Worm (Caenorhabditis elegans) whole organism, mixed stage, embryonic: ENCODE results near the gene Y7A9A.1.

Experiments
- M03D4.4 ChIP-seq: sonication (generic microtip); optimal IDR thresholded peaks from 2 replicates; lab custom pipeline; 2017; ENCODE audit warnings: mild to moderate bottlenecking, missing genetic modification characterization, missing compliant biosample characterization
- elt-3 ChIP-seq: fragments of 150-350 bp; optimal IDR thresholded peaks from 2 replicates; lab custom pipeline; 2014; ENCODE audit warnings: missing biosample characterization, missing genetic modification characterization
- mep-1 ChIP-seq: fragments of 150-350 bp; optimal IDR thresholded peaks from 2 replicates; lab custom pipeline; 2017; ENCODE audit warnings: missing biosample characterization, missing genetic modification reagents, missing genetic modification characterization, inconsistent platforms

The Y7A9A.1 gene

DNA sequence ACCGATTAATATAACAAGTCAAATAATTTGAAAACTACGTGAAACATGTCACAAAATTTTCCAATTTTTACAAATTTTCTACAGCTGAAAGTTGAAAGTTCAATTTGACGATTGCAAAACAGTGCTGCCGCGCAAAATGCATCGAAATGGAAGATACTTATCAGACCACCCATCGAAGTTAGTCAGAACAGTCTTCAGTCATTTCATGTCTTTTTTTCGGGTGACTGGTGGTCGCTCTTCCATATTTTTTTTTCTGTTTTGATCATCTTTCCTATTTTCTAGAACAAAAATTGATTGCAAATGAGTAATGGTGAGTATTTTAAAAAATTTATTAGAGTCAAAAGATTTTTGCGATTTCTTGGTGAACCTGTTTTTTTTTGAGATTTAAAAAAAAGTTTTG lies 50.3 kb downstream of the Y7A9A.1 start, which contains the start of gene F38C2.1:
TSS of gene F38C2.1 (plus strand) at position 301 of the 400 bp plus-strand sequence.
- TF ChIP-seq elt-3 (tag; lab: Kevin White, UChicago) (no peak), M03D4.4 (no peak), mep-1 (tag; lab: Kevin White, UChicago) (no peak)
